Fruit fly (Drosophila melanogaster) S2 (cell line): Measurements from ENCODE around the gene ND-20.

Experiments
- CG8478 ChIP-seq: fragments of >200 bp; optimal IDR thresholded peaks from 2 replicates; lab custom pipeline; 2018
- CTCF ChIP-seq, 2 experiments: fragments of >200 bp; optimal IDR thresholded peaks; 2 replicates each; lab custom pipeline; 2018

- TF ChIP-seq CG8478 (lab: Kevin White, UChicago) (no peak), CTCF (optimal IDR thresholded peaks at IDR 0.05; lab: Kevin White, UChicago) (no peak)
These were observed 12.5 kb downstream of the ND-20 start, which contains the start of gene Or13a for dm6 chrX:15974125-15974524.
